Worm (Caenorhabditis elegans): ENCODE measurements around the gene Y73F8A.32.
"Not testable (repeated sequence)": the region's sequence is repeated elsewhere in the genome, so short reads cannot be mapped to it uniquely, and the experiment has no call there.

The Y73F8A.32 gene

DNA sequence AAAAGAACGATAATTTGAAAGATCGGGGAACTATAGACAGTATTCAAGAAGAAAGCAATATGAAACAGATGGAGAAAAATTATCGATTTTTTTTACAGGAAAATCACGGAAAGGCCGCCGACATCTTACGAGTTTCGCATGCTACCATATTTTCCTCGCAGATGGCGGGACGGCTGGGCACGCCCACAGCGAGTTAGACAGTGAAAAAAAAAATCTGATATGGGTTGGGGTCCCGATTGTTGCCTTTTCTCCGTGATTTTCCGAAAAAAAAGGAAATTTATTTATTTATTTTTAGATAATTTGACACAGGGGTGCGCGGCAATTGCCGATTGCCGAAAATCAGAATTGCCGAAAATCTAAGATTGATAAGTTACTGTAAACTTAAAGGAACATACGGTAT lies 33.5 kb upstream of the Y73F8A.32 start:
- TF ChIP-seq snpc-1.2 (GFP tag; IDR thresholded peaks at IDR 0.05) (peak; percentile 61; the same call in 1 of the 2 replicates), set-16 (GFP tag; IDR thresholded peaks at IDR 0.05) (no peak)

DNA sequence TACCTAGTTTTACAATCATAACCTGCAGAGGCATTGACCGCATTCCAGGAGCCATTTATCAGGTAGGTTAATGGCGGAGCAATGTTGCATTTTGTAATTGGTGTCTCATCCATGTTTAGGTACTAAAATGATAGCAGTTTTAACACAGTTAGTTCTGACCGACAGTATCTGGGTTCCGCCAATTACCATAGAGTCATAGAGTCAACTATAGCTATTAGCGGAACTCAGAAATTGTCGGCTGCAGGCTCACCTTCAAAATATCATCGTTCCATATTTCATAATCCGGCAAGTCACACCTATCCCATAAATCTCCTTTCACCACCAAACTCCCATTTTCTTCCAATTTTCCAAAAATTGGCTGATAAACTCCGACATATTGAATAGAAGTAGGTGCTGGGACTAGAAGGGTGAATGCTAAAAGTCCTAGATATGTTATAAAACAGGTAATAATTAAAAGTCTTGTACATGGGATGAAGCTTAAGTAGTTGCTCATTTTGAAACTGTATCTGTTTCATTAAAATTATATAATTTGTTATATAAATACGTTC lies 18.3 kb upstream of the Y73F8A.32 start, which contains the start of gene Y73F8A.35:
Gene Y73F8A.35 (minus strand): TSS at position 498 of the 548 bp plus-strand sequence.
- TF ChIP-seq pha-4 (GFP tag; IDR thresholded peaks at IDR 0.05) (no peak), pha-4 (tag; optimal IDR thresholded peaks at IDR 0.05) (no peak), snpc-1.2 (GFP tag; IDR thresholded peaks at IDR 0.05) (peak; percentile 55; the same call in 1 of the 2 replicates), aha-1 (tag) (peak; percentile 25)

DNA sequence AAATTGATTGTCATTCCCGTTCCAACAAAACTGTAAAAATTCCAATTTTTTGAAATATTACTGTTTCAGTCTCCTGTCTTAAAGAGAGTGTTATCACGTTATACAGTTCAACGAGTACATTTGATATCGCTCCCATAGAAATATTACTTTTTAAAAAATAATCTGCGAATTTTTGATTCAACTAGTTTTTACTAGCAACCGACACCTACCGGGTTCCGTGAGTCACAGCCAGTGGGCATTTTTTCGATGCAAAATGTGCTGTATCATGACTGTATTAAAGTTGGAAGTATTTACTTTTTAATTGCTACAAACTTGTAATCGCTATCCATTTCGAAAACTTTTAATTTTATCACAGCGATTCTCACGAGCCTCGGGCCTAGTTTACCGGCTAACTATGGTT lies 16.1 kb upstream of the Y73F8A.32 start:
- peak; percentile 24 for TF ChIP-seq aha-1 (tag)
- no peak for TF ChIP-seq nhr-11 (tag; optimal IDR thresholded peaks at IDR 0.05)

DNA sequence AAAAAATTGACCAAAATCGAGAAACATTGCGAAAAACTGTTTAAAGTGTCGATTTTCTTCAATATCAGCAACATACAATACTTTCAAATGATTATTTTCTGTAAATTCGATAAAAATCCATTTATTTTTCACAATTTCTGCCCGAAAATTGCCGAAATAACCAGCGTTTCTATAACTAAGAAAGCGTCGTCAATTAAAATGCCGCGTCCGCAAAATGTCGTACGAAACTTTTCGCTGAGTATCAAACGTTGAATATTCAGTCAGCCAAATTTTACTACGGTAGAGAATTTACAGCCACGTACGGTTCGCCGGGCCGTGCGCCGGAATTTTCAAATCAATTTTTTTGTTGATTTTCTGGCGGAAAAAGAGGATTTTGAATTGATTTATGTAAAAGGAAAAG lies 9.2 kb upstream of the Y73F8A.32 start:
- TF ChIP-seq mxl-2 (GFP tag; conservative IDR thresholded peaks at IDR 0.05) (0 out of 2 replicates have a peak, but pooled peaks have one; percentile 56), pha-4 (GFP tag; IDR thresholded peaks at IDR 0.05) (peak; percentile 88), ctbp-1 (GFP tag; IDR thresholded peaks at IDR 0.05) (peak; percentile 75), spr-1 (tag; optimal IDR thresholded peaks at IDR 0.05) (peak; percentile 5), mdt-29 (GFP tag; IDR thresholded peaks at IDR 0.05) (peak; percentile 95), php-3 (GFP tag; IDR thresholded peaks at IDR 0.05) (peak; percentile 86), rbr-2 (tag; optimal IDR thresholded peaks at IDR 0.05) (peak; percentile 31), Y75B8A.6 (GFP tag; IDR thresholded peaks at IDR 0.05) (peak; percentile 87), madf-5 (GFP tag; IDR thresholded peaks at IDR 0.05) (peak; percentile 72 to 85; a peak in 2 of 4 replicates), Y105C5A.15 (GFP tag; IDR thresholded peaks at IDR 0.05) (0 out of 2 replicates have a peak, but pooled peaks have one; percentile 67), ceh-44 (GFP tag; IDR thresholded peaks at IDR 0.05) (peak; percentile 43; the same call in 1 of the 2 replicates), lsy-2 (tag; optimal IDR thresholded peaks at IDR 0.05) (peak; percentile 18 to 54), zfp-3 (GFP tag; conservative IDR thresholded peaks at IDR 0.05) (peak; percentile 96), nhr-42 (GFP tag; IDR thresholded peaks at IDR 0.05) (peak; percentile 96), vab-7 (GFP tag; IDR thresholded peaks at IDR 0.05) (peak; percentile 87), nhr-48 (tag; optimal IDR thresholded peaks at IDR 0.05) (peak; percentile 4), dmd-6 (GFP tag; IDR thresholded peaks at IDR 0.05) (peak; percentile 94), arid-1 (GFP tag; conservative IDR thresholded peaks at IDR 0.05) (0 out of 2 replicates have a peak, but pooled peaks have one; percentile 35), nhr-41 (GFP tag; IDR thresholded peaks at IDR 0.05) (peak; percentile 51; the same call in 1 of the 2 replicates), tag-97 (GFP tag; IDR thresholded peaks at IDR 0.05) (peak; percentile 88; the same call in 1 of the 2 replicates), dmd-9 (GFP tag; IDR thresholded peaks at IDR 0.05) (peak; percentile 94), tra-1 (GFP tag; IDR thresholded peaks at IDR 0.05) (peak; percentile 78; the same call in 1 of the 2 replicates), hmg-1.1 (GFP tag; IDR thresholded peaks at IDR 0.05) (peak; percentile 84), lin-29 (GFP tag; IDR thresholded peaks at IDR 0.05) (peak; percentile 94), ceh-20 (GFP tag; IDR thresholded peaks at IDR 0.05) (peak; percentile 94), T20F7.1 (GFP tag; optimal IDR thresholded peaks at IDR 0.05) (peak; percentile 66), madf-9 (GFP tag; conservative IDR thresholded peaks at IDR 0.05) (peak; percentile 93), Y48G9A.11 (GFP tag; IDR thresholded peaks at IDR 0.05) (peak; percentile 90), ZK337.2 (GFP tag; IDR thresholded peaks at IDR 0.05) (peak; percentile 93), lin-38 (GFP tag; IDR thresholded peaks at IDR 0.05) (peak; percentile 96), D1046.2 (GFP tag; IDR thresholded peaks at IDR 0.05) (peak; percentile 94; the same call in 1 of the 2 replicates), snpc-1.2 (GFP tag; IDR thresholded peaks at IDR 0.05) (peak; percentile 99)
- not testable (repeated sequence) for TF ChIP-seq pha-4 (tag; optimal IDR thresholded peaks at IDR 0.05)
